Worm (Caenorhabditis elegans): Measurements from ENCODE around the gene ceh-43.

Gene ceh-43

ce11 chrIII:4493008-4493777 is 43.5 kb upstream of the ceh-43 start:
- TF ChIP-seq mab-5 (tag; optimal IDR thresholded peaks at IDR 0.05), result no peak
- TF ChIP-seq skn-1 (tag; optimal IDR thresholded peaks at IDR 0.05), result no peak
- TF ChIP-seq fos-1 (tag; optimal IDR thresholded peaks at IDR 0.05), result peak; percentile 36
- TF ChIP-seq lin-13 (GFP tag; optimal IDR thresholded peaks at IDR 0.05), result no peak
- TF ChIP-seq ama-1 (optimal IDR thresholded peaks at IDR 0.05), result peak; percentile 51
- TF ChIP-seq sma-9 (GFP tag; optimal IDR thresholded peaks at IDR 0.05), result peak; percentile 22
- no peak for TF ChIP-seq sma-9 (tag; optimal IDR thresholded peaks at IDR 0.05)
- TF ChIP-seq nhr-21 (tag; optimal IDR thresholded peaks at IDR 0.05), result peak; percentile 40
- TF ChIP-seq nhr-77 (tag; optimal IDR thresholded peaks at IDR 0.05), result no peak

ce11 chrIII:4491164-4492144 is 41.7 kb upstream of the ceh-43 start:
- TF ChIP-seq unc-62 (GFP tag; optimal IDR thresholded peaks at IDR 0.05) (no peak), zag-1 (tag; optimal IDR thresholded peaks at IDR 0.05) (no peak), Y55F3AM.14 (GFP tag; optimal IDR thresholded peaks at IDR 0.05) (peak; percentile 39), ceh-16 (tag; optimal IDR thresholded peaks at IDR 0.05) (no peak), R02D3.7 (tag; optimal IDR thresholded peaks at IDR 0.05) (no peak), unc-39 (tag; optimal IDR thresholded peaks at IDR 0.05) (no peak), elt-3 (tag; optimal IDR thresholded peaks at IDR 0.05) (no peak), nhr-25 (tag; optimal IDR thresholded peaks at IDR 0.05) (peak; percentile 21), crh-2 (tag; optimal IDR thresholded peaks at IDR 0.05) (no peak), snpc-4 (tag; optimal IDR thresholded peaks at IDR 0.05) (no peak), C34F6.9 (tag; optimal IDR thresholded peaks at IDR 0.05) (peak; percentile 24), ztf-1 (GFP tag; conservative IDR thresholded peaks at IDR 0.05) (no peak), alr-1 (tag; optimal IDR thresholded peaks at IDR 0.05) (no peak), lin-13 (GFP tag; optimal IDR thresholded peaks at IDR 0.05) (no peak), nhr-21 (tag; optimal IDR thresholded peaks at IDR 0.05) (peak; percentile 59), gmeb-1 (tag; optimal IDR thresholded peaks at IDR 0.05) (no peak), lsy-2 (tag; optimal IDR thresholded peaks at IDR 0.05) (peak in 1 of 2 experiments; percentile 62), ama-1 (optimal IDR thresholded peaks at IDR 0.05) (peak; percentile 48), nhr-12 (tag; optimal IDR thresholded peaks at IDR 0.05) (no peak)

ce11 chrIII:4488892-4489409 is 39.2 kb upstream of the ceh-43 start, which contains the start of gene cpg-1:
TSS of gene cpg-1 (plus strand) at chrIII:4489359.
- TF ChIP-seq C34F6.9 (tag; optimal IDR thresholded peaks at IDR 0.05), result no peak
- TF ChIP-seq nhr-77 (tag; optimal IDR thresholded peaks at IDR 0.05), result no peak
- TF ChIP-seq nhr-23 (tag; optimal IDR thresholded peaks at IDR 0.05), result no peak
- TF ChIP-seq mdl-1 (tag; optimal IDR thresholded peaks at IDR 0.05), result no peak
- no peak for TF ChIP-seq gmeb-1 (tag; optimal IDR thresholded peaks at IDR 0.05)
- TF ChIP-seq mab-5 (tag; optimal IDR thresholded peaks at IDR 0.05), result no peak
- TF ChIP-seq dmd-4 (tag; optimal IDR thresholded peaks at IDR 0.05), result no peak
- no peak for TF ChIP-seq ceh-82 (tag; optimal IDR thresholded peaks at IDR 0.05)

ce11 chrIII:4487271-4487670 is 37.5 kb upstream of the ceh-43 start:
- TF ChIP-seq C34F6.9 (tag; optimal IDR thresholded peaks at IDR 0.05), result peak; percentile 20
- TF ChIP-seq ceh-16 (tag; optimal IDR thresholded peaks at IDR 0.05), result no peak
- peak; percentile 36 for TF ChIP-seq nhr-21 (tag; optimal IDR thresholded peaks at IDR 0.05)
- TF ChIP-seq lsy-2 (tag; optimal IDR thresholded peaks at IDR 0.05), result peak in 1 of 2 experiments; percentile 30

- no peak for TF ChIP-seq ceh-82 (tag; optimal IDR thresholded peaks at IDR 0.05)
- no peak for TF ChIP-seq aly-2 (tag; optimal IDR thresholded peaks at IDR 0.05)
- no peak for TF ChIP-seq C34F6.9 (tag; optimal IDR thresholded peaks at IDR 0.05)
- no peak for TF ChIP-seq ztf-4 (tag; optimal IDR thresholded peaks at IDR 0.05)
- TF ChIP-seq sma-3 (GFP tag; optimal IDR thresholded peaks at IDR 0.05), result no peak
- no peak for TF ChIP-seq nhr-21 (tag; optimal IDR thresholded peaks at IDR 0.05)
- TF ChIP-seq nhr-12 (tag; optimal IDR thresholded peaks at IDR 0.05), result no peak
- TF ChIP-seq elt-1 (tag; optimal IDR thresholded peaks at IDR 0.05), result no peak
- no peak for TF ChIP-seq egl-27 (tag; optimal IDR thresholded peaks at IDR 0.05)
- TF ChIP-seq mbf-1 (tag; optimal IDR thresholded peaks at IDR 0.05), result no peak
- no peak for TF ChIP-seq lsy-2 (tag; optimal IDR thresholded peaks at IDR 0.05)
- no peak for TF ChIP-seq ZK546.5 (tag; optimal IDR thresholded peaks at IDR 0.05)
- TF ChIP-seq ztf-1 (GFP tag; conservative IDR thresholded peaks at IDR 0.05), result no peak
- TF ChIP-seq unc-62 (GFP tag; optimal IDR thresholded peaks at IDR 0.05), result no peak
- TF ChIP-seq elt-3 (tag; optimal IDR thresholded peaks at IDR 0.05), result no peak
- no peak for TF ChIP-seq dmd-4 (tag; optimal IDR thresholded peaks at IDR 0.05)
Observed at ce11 chrIII:4482986-4483385, 33.2 kb upstream of the ceh-43 start.

Measured in whole organism, L2 larva.